Worm (Caenorhabditis elegans): ENCODE data around the gene F32E10.9.

Gene F32E10.9

DNA sequence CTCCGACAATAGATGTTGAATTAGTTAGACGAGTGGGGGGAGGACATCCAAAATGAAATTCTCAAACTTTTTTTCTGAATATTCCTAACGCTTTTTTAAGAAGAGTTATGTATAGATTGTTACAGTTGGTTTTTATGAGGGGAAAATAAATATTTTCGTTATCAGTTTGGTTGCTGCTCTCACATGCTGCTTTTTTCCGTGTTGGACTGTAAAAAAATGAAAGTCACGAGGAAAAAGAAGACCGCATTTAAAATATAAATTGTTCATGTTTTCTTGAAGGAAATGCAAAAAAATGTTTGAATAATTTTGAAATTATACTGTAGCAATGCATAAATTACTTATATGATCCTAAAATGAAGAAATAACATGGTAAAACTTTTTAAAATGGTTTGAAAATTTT is 42.9 kb downstream of the F32E10.9 start:
- TF ChIP-seq unc-62 (GFP tag; optimal IDR thresholded peaks at IDR 0.05) = no peak

DNA sequence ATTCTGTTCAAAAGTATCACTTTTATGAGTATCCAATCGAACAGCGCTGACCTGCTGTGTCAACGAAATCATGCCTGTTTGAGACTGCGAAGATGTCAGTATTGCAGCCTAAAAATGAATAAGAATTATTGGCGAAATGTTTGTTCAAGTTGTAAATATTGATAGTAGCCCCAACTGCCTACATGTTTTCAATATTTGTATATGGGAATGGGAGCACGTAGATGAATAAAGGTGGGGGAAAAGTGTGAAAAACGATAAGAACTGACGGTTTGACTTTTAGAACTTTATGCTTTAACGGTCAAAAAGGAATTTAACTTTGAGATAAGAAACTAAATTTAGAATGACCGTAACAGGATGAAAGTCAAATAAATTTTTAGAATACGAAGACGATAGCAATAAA is 43.5 kb downstream of the F32E10.9 start:
- TF ChIP-seq unc-62 (GFP tag; optimal IDR thresholded peaks at IDR 0.05) = no peak

DNA sequence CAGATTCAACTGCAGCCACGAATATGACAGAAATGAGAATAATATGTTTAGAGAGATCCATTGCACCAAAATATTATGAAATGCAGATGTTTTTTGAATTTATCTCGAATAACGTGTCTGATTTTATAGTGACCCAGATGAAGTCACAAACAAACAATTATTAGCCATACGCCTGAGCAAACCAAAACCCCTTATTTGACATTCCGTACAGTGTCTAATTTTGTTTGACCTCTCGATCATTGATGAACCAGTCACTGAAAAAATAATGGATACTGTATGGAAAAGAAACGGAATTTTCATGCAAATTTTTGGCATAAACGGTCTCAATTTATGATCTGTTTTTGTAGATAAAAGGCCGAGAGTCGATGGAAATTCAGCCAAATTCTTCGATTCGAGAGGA is 47.6 kb downstream of the F32E10.9 start, which contains the start of the genes R05G6.9 and R05G6.3:
Gene R05G6.9, minus strand, starts transcription at position 101 of the 400 bp plus-strand sequence.
Gene R05G6.3, plus strand, starts transcription at position 386 of the 400 bp plus-strand sequence.
- no peak for TF ChIP-seq unc-62 (GFP tag; optimal IDR thresholded peaks at IDR 0.05)

DNA sequence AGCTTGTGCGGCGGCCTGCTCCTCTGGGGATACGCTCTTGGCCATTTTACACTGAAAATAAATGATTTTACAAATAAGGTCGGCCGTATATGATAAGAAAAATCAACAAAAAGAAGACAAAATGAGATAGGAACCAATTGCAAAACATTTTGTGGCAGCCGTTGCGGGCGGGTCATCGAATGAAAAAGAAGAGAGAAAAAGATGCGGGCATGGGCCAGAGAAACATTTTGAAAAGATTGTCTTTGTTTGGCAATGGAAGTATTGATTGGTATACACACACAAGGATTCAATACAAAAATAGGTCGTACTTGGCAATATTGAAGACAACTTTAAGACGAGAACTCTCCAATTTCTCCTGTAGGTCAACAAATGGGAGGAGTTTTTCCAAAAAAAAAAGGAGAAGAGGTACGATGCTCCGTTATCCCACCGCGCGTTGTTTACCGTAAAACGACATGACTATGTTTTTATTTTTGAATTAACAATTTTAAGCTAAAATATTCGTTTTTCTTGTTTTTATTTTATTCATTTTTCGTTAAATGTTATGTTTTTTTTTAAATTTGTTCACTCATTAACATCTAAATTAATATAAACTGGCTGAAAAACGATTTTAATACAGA is 51.0 kb downstream of the F32E10.9 start, which contains the start of the genes plc-4 and R05G6.4:
Gene plc-4, minus strand, starts transcription at position 51 of the 617 bp plus-strand sequence.
Gene R05G6.4, plus strand, starts transcription at position 617 of the 617 bp plus-strand sequence.
- TF ChIP-seq unc-62 (GFP tag; optimal IDR thresholded peaks at IDR 0.05) = no peak

Measured in whole organism, dauer.